Fruit fly (Drosophila melanogaster): ENCODE results near the gene Ir8a.

Ir8a gene

dm6 chrX:9193604-9194003 is 42.8 kb downstream of the Ir8a start, which contains the start of gene CG12106 (continued):
- TF ChIP-seq CG10543 (GFP tag; optimal IDR thresholded peaks at IDR 0.05) (peak; percentile 32), CG7839 (tag; optimal IDR thresholded peaks at IDR 0.05) (peak; percentile 62), CG13123 (GFP tag; optimal IDR thresholded peaks at IDR 0.05) (peak; percentile 20), pum (GFP tag; optimal IDR thresholded peaks at IDR 0.05) (peak; percentile 46), CG31365 (tag; optimal IDR thresholded peaks at IDR 0.05) (no peak), slou (GFP tag; optimal IDR thresholded peaks at IDR 0.05) (no peak), CG8765 (GFP tag; IDR thresholded peaks at IDR 0.05) (no peak), sqz (GFP tag; optimal IDR thresholded peaks at IDR 0.05) (no peak), row (GFP tag; IDR thresholded peaks at IDR 0.05) (peak; percentile 92), otp (GFP tag; IDR thresholded peaks at IDR 0.05) (no peak), dan (GFP tag; IDR thresholded peaks at IDR 0.05) (no peak), pros (GFP tag; optimal IDR thresholded peaks at IDR 0.05) (no peak), CG15514 (GFP tag; optimal IDR thresholded peaks at IDR 0.05) (peak; percentile 98), CG6272 (GFP tag; IDR thresholded peaks at IDR 0.05) (no peak), grn (GFP tag; optimal IDR thresholded peaks at IDR 0.05) (no peak), Lhr (GFP tag; optimal IDR thresholded peaks at IDR 0.05) (no peak), sc (optimal IDR thresholded peaks at IDR 0.05) (no peak), sc (GFP tag; optimal IDR thresholded peaks at IDR 0.05) (no peak), CG17802 (tag; optimal IDR thresholded peaks at IDR 0.05) (no peak), CG7963 (GFP tag; IDR thresholded peaks at IDR 0.05; ENCODE audit: partially characterized antibody) (no peak), CG6765 (GFP tag; optimal IDR thresholded peaks at IDR 0.05) (no peak), CG9876 (GFP tag; optimal IDR thresholded peaks at IDR 0.05) (no peak), Eip74EF (GFP tag; optimal IDR thresholded peaks at IDR 0.05) (no peak), CG15696 (tag; optimal IDR thresholded peaks at IDR 0.05) (peak; percentile 30), Dfd (GFP tag; optimal IDR thresholded peaks at IDR 0.05) (no peak), CG4854 (GFP tag; optimal IDR thresholded peaks at IDR 0.05) (peak; percentile 8), kni (GFP tag; optimal IDR thresholded peaks at IDR 0.05) (peak; percentile 43), CG10431 (GFP tag; optimal IDR thresholded peaks at IDR 0.05) (no peak), H2.0 (GFP tag; IDR thresholded peaks at IDR 0.05) (no peak; the same call in 1 of the 2 replicates), CG2889 (GFP tag; IDR thresholded peaks at IDR 0.05) (no peak), hth (optimal IDR thresholded peaks at IDR 0.05) (no peak), Dref (GFP tag; IDR thresholded peaks at IDR 0.05) (no peak), CG6791 (GFP tag; IDR thresholded peaks at IDR 0.05; ENCODE audit: partially characterized antibody) (no peak), Stat92E (GFP tag; optimal IDR thresholded peaks at IDR 0.05) (no peak), dysf (GFP tag; IDR thresholded peaks at IDR 0.05) (peak; percentile 68; the same call in 2 of the 3 replicates), Mes4 (GFP tag; optimal IDR thresholded peaks at IDR 0.05) (no peak), CHES-1-like (GFP tag; optimal IDR thresholded peaks at IDR 0.05) (peak; percentile 15), CG10321 (GFP tag; IDR thresholded peaks at IDR 0.05) (no peak), dmrt11E (tag; optimal IDR thresholded peaks at IDR 0.05) (peak; percentile 9), CG12391 (tag; optimal IDR thresholded peaks at IDR 0.05) (peak; percentile 47), ATbp (GFP tag; optimal IDR thresholded peaks at IDR 0.05) (no peak), CG10267 (tag; optimal IDR thresholded peaks at IDR 0.05) (peak; percentile 14), CoRest (tag; optimal IDR thresholded peaks at IDR 0.05) (peak; percentile 63), CG6175 (GFP tag; IDR thresholded peaks at IDR 0.05) (no peak), CG2120 (GFP tag; optimal IDR thresholded peaks at IDR 0.05) (peak; percentile 74), CG5953 (GFP tag; IDR thresholded peaks at IDR 0.05) (no peak), Hr78 (GFP tag; optimal IDR thresholded peaks at IDR 0.05) (no peak), Xrp1 (GFP tag; IDR thresholded peaks at IDR 0.05) (peak; percentile 41; the same call in 1 of the 2 replicates), CG10979 (tag; optimal IDR thresholded peaks at IDR 0.05) (peak; percentile 16), ind (GFP tag; optimal IDR thresholded peaks at IDR 0.05) (peak; percentile 51), tna (GFP tag; IDR thresholded peaks at IDR 0.05; ENCODE audit: partially characterized antibody) (no peak)
